Fruit fly (Drosophila melanogaster) whole organism, wandering third instar larva: ENCODE measurements around the gene Fadd.
A peak's percentile ranks its signal among the peaks of the same experiment; 100 is the strongest.

Source experiments
- Abd-B ChIP-seq: fragments of >200 bp; optimal IDR thresholded peaks from 2 replicates; lab custom pipeline; 2017; ENCODE audit warnings: missing biosample characterization, missing genetic modification characterization
- CG32264 ChIP-seq: fragments of 200-800 bp; sonication (Bioruptor generic); optimal IDR thresholded peaks from 2 replicates; lab custom pipeline; 2016; ENCODE audit warnings: missing biosample characterization, missing genetic modification characterization
- CG9705 ChIP-seq: fragments of 200-800 bp; sonication (Bioruptor generic); optimal IDR thresholded peaks from 2 replicates; lab custom pipeline; 2018; ENCODE audit warnings: missing biosample characterization, mild to moderate bottlenecking, missing genetic modification characterization
- CrebA ChIP-seq: fragments of 200-800 bp; sonication (Bioruptor generic); optimal IDR thresholded peaks from 2 replicates; lab custom pipeline; 2016; ENCODE audit warnings: missing biosample characterization, mild to moderate bottlenecking, missing genetic modification characterization, borderline replicate concordance
- Dfd ChIP-seq: fragments of >200 bp; optimal IDR thresholded peaks from 2 replicates; lab custom pipeline; 2017; ENCODE audit warnings: missing biosample characterization, missing genetic modification characterization
- Dif ChIP-seq: fragments of 200-275, 200-300 bp; sonication (Bioruptor generic); optimal IDR thresholded peaks from 2 replicates; lab custom pipeline; 2018; ENCODE audit warnings: missing biosample characterization, missing genetic modification characterization; ENCODE audit not compliant: partially characterized antibody
- GATAd ChIP-seq: sonication (Bioruptor generic); optimal IDR thresholded peaks from 2 replicates; lab custom pipeline; 2016; ENCODE audit warnings: missing biosample characterization, missing genetic modification characterization
- HLH106 ChIP-seq: fragments of 200-800 bp; optimal IDR thresholded peaks from 3 replicates; lab custom pipeline; 2019; ENCODE audit warnings: missing biosample characterization, mild to moderate bottlenecking, missing genetic modification characterization, moderate library complexity
- Hnf4 ChIP-seq: fragments of 200-800 bp; sonication (Bioruptor generic); optimal IDR thresholded peaks from 2 replicates; lab custom pipeline; 2016; ENCODE audit warnings: missing biosample characterization, mild to moderate bottlenecking, missing genetic modification characterization
- Hr78 ChIP-seq: fragments of >200 bp; optimal IDR thresholded peaks from 2 replicates; lab custom pipeline; 2017; ENCODE audit warnings: missing biosample characterization, missing genetic modification characterization
- Hr83 ChIP-seq: fragments of 200-300 bp; sonication (Bioruptor generic); optimal IDR thresholded peaks from 2 replicates; lab custom pipeline; 2016; ENCODE audit warnings: missing biosample characterization, mild to moderate bottlenecking, missing genetic modification characterization, moderate library complexity; ENCODE audit not compliant: poor library complexity, severe bottlenecking
- Jra ChIP-seq: sonication (Bioruptor generic); optimal IDR thresholded peaks from 2 replicates; lab custom pipeline; 2016; ENCODE audit warnings: missing biosample characterization, missing genetic modification characterization
- Mio ChIP-seq: sonication (Bioruptor generic); optimal IDR thresholded peaks from 2 replicates; lab custom pipeline; 2016; ENCODE audit warnings: missing biosample characterization, missing genetic modification characterization
- Myc ChIP-seq: fragments of >200 bp; optimal IDR thresholded peaks from 2 replicates; lab custom pipeline; 2017
- N ChIP-seq: fragments of >200 bp; optimal IDR thresholded peaks from 2 replicates; lab custom pipeline; 2018; ENCODE audit warnings: missing biosample characterization, missing external identifiers, missing genetic modification characterization
- OdsH ChIP-seq: fragments of 200-800 bp; sonication (Bioruptor generic); optimal IDR thresholded peaks from 2 replicates; lab custom pipeline; 2016; ENCODE audit warnings: missing biosample characterization, mild to moderate bottlenecking, missing genetic modification characterization
- Rel ChIP-seq, 2 experiments: fragments of 200-800 bp; sonication (Bioruptor generic) in 1 of 2; optimal IDR thresholded peaks; 2 replicates in 1 of 2; 3 replicates in 1 of 2; lab custom pipeline; 2016 to 2019; ENCODE audit warnings: mild to moderate bottlenecking in 2 of 2, missing biosample characterization in 2 of 2, missing genetic modification characterization in 2 of 2, moderate library complexity in 1 of 2
- Sp1 ChIP-seq: fragments of 200-800 bp; sonication (Bioruptor generic); optimal IDR thresholded peaks from 3 replicates; lab custom pipeline; 2019; ENCODE audit warnings: missing biosample characterization, mild to moderate bottlenecking, missing genetic modification characterization, moderate library complexity
- Vsx2 ChIP-seq: fragments of 200-300, 225-300 bp; sonication (Bioruptor generic); optimal IDR thresholded peaks from 2 replicates; lab custom pipeline; 2018; ENCODE audit warnings: missing biosample characterization, missing genetic modification characterization; ENCODE audit not compliant: partially characterized antibody
- br ChIP-seq: fragments of 200-800 bp; sonication (Bioruptor generic); optimal IDR thresholded peaks from 2 replicates; lab custom pipeline; 2016; ENCODE audit warnings: missing biosample characterization, missing genetic modification characterization
- brk ChIP-seq: fragments of 200-800 bp; sonication (Bioruptor generic); optimal IDR thresholded peaks from 2 replicates; lab custom pipeline; 2016; ENCODE audit warnings: missing biosample characterization, mild to moderate bottlenecking, missing genetic modification characterization
- dl ChIP-seq, 2 experiments: fragments of 175-275, 200-275 bp in 1 of 2; fragments of 200-275 bp in 1 of 2; sonication (Bioruptor generic); optimal IDR thresholded peaks; lab custom pipeline; 2018; ENCODE audit warnings: mild to moderate bottlenecking in 2 of 2, missing biosample characterization in 2 of 2, missing genetic modification characterization in 2 of 2, moderate library complexity in 2 of 2; ENCODE audit not compliant: partially characterized antibody in 2 of 2, insufficient read depth in 1 of 2
- dmrt93B ChIP-seq: fragments of 200-800 bp; sonication (Bioruptor generic); optimal IDR thresholded peaks from 2 replicates; lab custom pipeline; 2018; ENCODE audit warnings: missing biosample characterization, mild to moderate bottlenecking, missing genetic modification characterization
- dsf ChIP-seq: sonication (Bioruptor generic); optimal IDR thresholded peaks from 2 replicates; lab custom pipeline; 2016; ENCODE audit warnings: missing biosample characterization, missing genetic modification characterization, borderline replicate concordance
- ey ChIP-seq: fragments of 200-800 bp; sonication (Bioruptor generic); optimal IDR thresholded peaks from 2 replicates; lab custom pipeline; 2016; ENCODE audit warnings: missing biosample characterization, missing genetic modification characterization
- foxo ChIP-seq, 2 experiments: fragments of 200-800 bp; sonication (Bioruptor generic); optimal IDR thresholded peaks; 2 replicates in 1 of 2; 3 replicates in 1 of 2; lab custom pipeline; 2016 to 2017; ENCODE audit warnings: missing biosample characterization in 2 of 2, missing genetic modification characterization in 2 of 2
- fru ChIP-seq: fragments of 200-800 bp; sonication (Bioruptor generic); optimal IDR thresholded peaks from 3 replicates; lab custom pipeline; 2016; ENCODE audit warnings: missing biosample characterization, mild to moderate bottlenecking, missing genetic modification characterization
- h ChIP-seq: fragments of 200-800 bp; sonication (Bioruptor generic); optimal IDR thresholded peaks from 3 replicates; lab custom pipeline; 2016; ENCODE audit warnings: missing biosample characterization, mild to moderate bottlenecking, missing genetic modification characterization
- jim ChIP-seq: fragments of 175-275, 200-325 bp; sonication (Bioruptor generic); optimal IDR thresholded peaks from 2 replicates; lab custom pipeline; 2016; ENCODE audit warnings: missing biosample characterization, mild to moderate bottlenecking, missing genetic modification characterization
- lola ChIP-seq: fragments of >200 bp; optimal IDR thresholded peaks from 2 replicates; lab custom pipeline; 2017; ENCODE audit warnings: missing biosample characterization, missing genetic modification characterization
- pan ChIP-seq: fragments of >200 bp; optimal IDR thresholded peaks from 2 replicates; lab custom pipeline; 2017
- psq ChIP-seq: fragments of 200-800 bp; sonication (Bioruptor generic); optimal IDR thresholded peaks from 3 replicates; lab custom pipeline; 2017; ENCODE audit warnings: missing biosample characterization, mild to moderate bottlenecking, missing genetic modification characterization, moderate library complexity
- rgr ChIP-seq: fragments of 200-800 bp; sonication (Bioruptor generic); optimal IDR thresholded peaks from 3 replicates; lab custom pipeline; 2016; ENCODE audit warnings: missing biosample characterization, mild to moderate bottlenecking, missing genetic modification characterization
- sage ChIP-seq: fragments of 200-800 bp; sonication (Bioruptor generic); optimal IDR thresholded peaks from 2 replicates; lab custom pipeline; 2016; ENCODE audit warnings: missing biosample characterization, mild to moderate bottlenecking, missing genetic modification characterization
- sv ChIP-seq: fragments of 200-800 bp; sonication (Bioruptor generic); optimal IDR thresholded peaks from 3 replicates; lab custom pipeline; 2016; ENCODE audit warnings: missing biosample characterization, missing genetic modification characterization
- tai ChIP-seq: sonication (Bioruptor generic); optimal IDR thresholded peaks from 2 replicates; lab custom pipeline; 2016; ENCODE audit warnings: missing biosample characterization, missing genetic modification characterization
- usp ChIP-seq: fragments of >200 bp; optimal IDR thresholded peaks from 2 replicates; lab custom pipeline; 2017; ENCODE audit warnings: missing biosample characterization, missing genetic modification characterization
- woc ChIP-seq: sonication (Bioruptor generic); optimal IDR thresholded peaks from 2 replicates; lab custom pipeline; 2016; ENCODE audit warnings: missing biosample characterization, mild to moderate bottlenecking, missing genetic modification characterization

Gene Fadd

dm6 chr3R:22022623-22023022 lies 11.6 kb upstream of the Fadd start:
- TF ChIP-seq Myc (no peak), woc (GFP tag; lab: Kevin White, UChicago) (no peak), Dfd (GFP tag; lab: Kevin White, UChicago) (no peak), lola (GFP tag; lab: Kevin White, UChicago) (no peak), Jra (GFP tag; lab: Kevin White, UChicago) (no peak), Hnf4 (GFP tag; lab: Kevin White, UChicago) (no peak), fru (GFP tag; lab: Kevin White, UChicago) (no peak), GATAd (GFP tag; lab: Kevin White, UChicago) (no peak), h (GFP tag; lab: Kevin White, UChicago) (no peak), foxo (GFP tag; optimal IDR thresholded peaks at IDR 0.05; lab: Kevin White, UChicago) (no peak), sv (no peak), Hr78 (GFP tag; lab: Kevin White, UChicago) (no peak)

- TF ChIP-seq foxo (GFP tag; optimal IDR thresholded peaks at IDR 0.05; lab: Kevin White, UChicago) = peak in 1 of 2 experiments; percentile 58
- no peak for TF ChIP-seq CG32264 (GFP tag; lab: Kevin White, UChicago)
- no peak for TF ChIP-seq dl (GFP tag; optimal IDR thresholded peaks at IDR 0.05; lab: Kevin White, UChicago; ENCODE audit: insufficient read depth in 1 of 2, partially characterized antibody in 2 of 2)
- no peak for TF ChIP-seq N
- TF ChIP-seq GATAd (GFP tag; lab: Kevin White, UChicago) = no peak
- no peak for TF ChIP-seq Hr78 (GFP tag; lab: Kevin White, UChicago)
- peak; percentile 18 for TF ChIP-seq Jra (GFP tag; lab: Kevin White, UChicago)
- peak; percentile 78 for TF ChIP-seq Myc
- no peak for TF ChIP-seq lola (GFP tag; lab: Kevin White, UChicago)
- TF ChIP-seq ey = peak; percentile 62
- TF ChIP-seq dmrt93B (GFP tag; lab: Kevin White, UChicago) = no peak
- TF ChIP-seq tai (GFP tag; lab: Kevin White, UChicago) = no peak
- TF ChIP-seq dsf = peak; percentile 33
- TF ChIP-seq Dif (GFP tag; lab: Kevin White, UChicago) = no peak
- no peak for TF ChIP-seq CrebA (GFP tag; lab: Kevin White, UChicago)
- TF ChIP-seq HLH106 (tag; lab: Kevin White, UChicago) = peak; percentile 56
- TF ChIP-seq Hnf4 (GFP tag; lab: Kevin White, UChicago) = no peak
- TF ChIP-seq br = peak; percentile 16
- peak; percentile 37 for TF ChIP-seq rgr
- TF ChIP-seq jim (GFP tag; lab: Kevin White, UChicago) = no peak
- TF ChIP-seq Hr83 = peak; percentile 44
- no peak for TF ChIP-seq brk
- peak; percentile 88 for TF ChIP-seq woc (GFP tag; lab: Kevin White, UChicago)
- TF ChIP-seq psq (GFP tag; lab: Kevin White, UChicago) = peak; percentile 46
- no peak for TF ChIP-seq Abd-B (GFP tag; lab: Kevin White, UChicago)
- TF ChIP-seq Rel (GFP tag; optimal IDR thresholded peaks at IDR 0.05; lab: Kevin White, UChicago) = no peak
- peak; percentile 97 for TF ChIP-seq Rel (tag; optimal IDR thresholded peaks at IDR 0.05; lab: Kevin White, UChicago)
- TF ChIP-seq fru (GFP tag; lab: Kevin White, UChicago) = peak; percentile 53
- TF ChIP-seq CG9705 (GFP tag; lab: Kevin White, UChicago) = peak; percentile 4
- no peak for TF ChIP-seq Mio (GFP tag; lab: Kevin White, UChicago)
- no peak for TF ChIP-seq Dfd (GFP tag; lab: Kevin White, UChicago)
- peak; percentile 14 for TF ChIP-seq Sp1 (GFP tag; lab: Kevin White, UChicago)
- TF ChIP-seq Vsx2 = no peak
- peak; percentile 51 for TF ChIP-seq h (GFP tag; lab: Kevin White, UChicago)
- TF ChIP-seq OdsH = peak; percentile 48
- no peak for TF ChIP-seq pan (lab: Kevin White, UChicago)
- no peak for TF ChIP-seq sv
- no peak for TF ChIP-seq usp (GFP tag; lab: Kevin White, UChicago)
- TF ChIP-seq sage (GFP tag; lab: Kevin White, UChicago) = no peak
Measured at dm6 chr3R:22023041-22023626, 11.1 kb upstream of the Fadd start, which contains the start of the genes Mitofilin and mRpL35. Mitofilin (minus strand) TSS chr3R:22023335. mRpL35 (plus strand) TSS chr3R:22023527.
